Fruit fly (Drosophila melanogaster) S2 (cell line): ENCODE data around the gene CG14330.

ENCODE experiments used
- CG8478 ChIP-seq: fragments of >200 bp; optimal IDR thresholded peaks from 2 replicates; lab custom pipeline; 2018
- CTCF ChIP-seq, 2 experiments: fragments of >200 bp; optimal IDR thresholded peaks; 2 replicates each; lab custom pipeline; 2018

dm6 chr3R:17448758-17449157 lies 7.8 kb downstream of the CG14330 start, which contains the start of gene Eh:
- TF ChIP-seq CTCF (optimal IDR thresholded peaks at IDR 0.05; lab: Kevin White, UChicago) (no peak), CG8478 (lab: Kevin White, UChicago) (no peak)
